Worm (Caenorhabditis elegans) whole organism, L2 larva: ENCODE measurements around the gene F58F12.3.

ENCODE experiments used
- F13H6.1 ChIP-seq: sonication (generic microtip); optimal IDR thresholded peaks from 2 replicates; lab custom pipeline; 2016; ENCODE audit warnings: missing genetic modification characterization, missing compliant biosample characterization
- aly-2 ChIP-seq: fragments of 150-350 bp; optimal IDR thresholded peaks from 2 replicates; lab custom pipeline; 2014; ENCODE audit warnings: missing biosample characterization, missing genetic modification characterization
- ama-1 ChIP-seq: fragments of 150-350 bp; optimal IDR thresholded peaks from 2 replicates; lab custom pipeline; 2018; ENCODE audit warnings: inconsistent platforms
- blmp-1 ChIP-seq: sonication (generic microtip); optimal IDR thresholded peaks from 2 replicates; lab custom pipeline; 2017; ENCODE audit warnings: missing genetic modification characterization, mild to moderate bottlenecking, missing compliant biosample characterization, antibody characterized with exemption, moderate library complexity; ENCODE audit not compliant: insufficient read depth
- dmd-4 ChIP-seq: sonication (generic microtip); optimal IDR thresholded peaks from 2 replicates; lab custom pipeline; 2017; ENCODE audit warnings: missing biosample characterization, missing genetic modification characterization
- lin-13 ChIP-seq: fragments of 150-350 bp; optimal IDR thresholded peaks from 2 replicates; lab custom pipeline; 2014; ENCODE audit warnings: missing biosample characterization, missing genetic modification reagents, missing genetic modification characterization
- mdl-1 ChIP-seq, 2 experiments: fragments of 150-350 bp in 1 of 2; sonication (generic microtip) in 1 of 2; optimal IDR thresholded peaks; 2 replicates each; lab custom pipeline; 2017; ENCODE audit warnings: missing biosample characterization in 2 of 2, missing genetic modification characterization in 2 of 2
- nhr-12 ChIP-seq: fragments of 150-350 bp; optimal IDR thresholded peaks from 2 replicates; lab custom pipeline; 2014; ENCODE audit warnings: missing biosample characterization, missing genetic modification characterization
- sem-4 ChIP-seq: fragments of 150-350 bp; optimal IDR thresholded peaks from 2 replicates; lab custom pipeline; 2014; ENCODE audit warnings: missing biosample characterization, missing genetic modification reagents, missing genetic modification characterization
- snpc-4 ChIP-seq: fragments of 150-350 bp; optimal IDR thresholded peaks from 2 replicates; lab custom pipeline; 2014; ENCODE audit warnings: missing biosample characterization, missing genetic modification characterization
- unc-55 ChIP-seq: fragments of 150-350 bp; sonication (generic microtip); optimal IDR thresholded peaks from 3 replicates; lab custom pipeline; 2014; ENCODE audit warnings: missing biosample characterization, missing genetic modification reagents, missing genetic modification characterization
- ztf-11 ChIP-seq: sonication (generic microtip); optimal IDR thresholded peaks from 2 replicates; lab custom pipeline; 2017; ENCODE audit warnings: missing biosample characterization, missing genetic modification characterization

DNA sequence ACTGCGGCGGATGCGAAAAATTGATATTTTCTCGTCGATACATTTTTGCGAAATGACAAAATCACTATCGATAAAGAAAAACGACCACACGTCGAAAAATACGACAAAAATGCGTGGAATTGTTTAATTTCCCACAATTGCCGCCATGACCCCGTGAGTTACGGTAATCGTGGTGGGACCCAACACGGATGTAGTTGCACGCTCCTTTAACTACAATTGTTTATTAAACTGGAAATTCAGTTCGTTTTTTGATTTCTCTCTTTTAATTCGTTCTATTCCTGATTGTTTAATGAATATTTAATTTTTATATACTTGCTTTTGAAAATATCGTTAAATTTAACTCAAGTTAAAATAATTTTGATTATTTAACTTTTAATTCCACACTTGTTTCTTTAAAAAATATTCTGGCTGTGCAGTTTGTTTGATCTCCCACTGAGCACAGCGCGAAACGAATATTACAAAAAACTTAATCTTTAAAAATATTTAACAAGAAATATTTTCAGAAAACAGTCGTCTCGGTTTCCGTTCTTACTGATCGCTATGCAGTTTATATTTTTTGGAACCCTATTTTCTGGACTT, 25.8 kb downstream of the F58F12.3 start, which contains the start of the genes ani-2 and clec-88:
- TF ChIP-seq ztf-11 (no peak), nhr-12 (no peak), F13H6.1 (tag; lab: Kevin White, UChicago) (no peak), dmd-4 (tag; lab: Kevin White, UChicago) (no peak), lin-13 (GFP tag; lab: Kevin White, UChicago) (no peak), sem-4 (no peak), snpc-4 (tag; lab: Kevin White, UChicago) (no peak), unc-55 (no peak), blmp-1 (tag; lab: Kevin White, UChicago) (no peak), ama-1 (lab: Kevin White, UChicago) (no peak), aly-2 (no peak), mdl-1 (tag; optimal IDR thresholded peaks at IDR 0.05; lab: Kevin White, UChicago) (no peak)
